Fruit fly (Drosophila melanogaster): ENCODE data around the gene CG3225.

The CG3225 gene

dm6 chr2L:4847191-4847853 lies 29.3 kb upstream of the CG3225 start, which contains the start of the genes mxt and CG11927 (continued):
- TF ChIP-seq Stat92E (GFP tag; optimal IDR thresholded peaks at IDR 0.05) (no peak), sens-2 (GFP tag; IDR thresholded peaks at IDR 0.05) (0 out of 2 replicates have a peak, but pooled peaks have one; percentile 7), Nf-YC (tag; optimal IDR thresholded peaks at IDR 0.05) (peak; percentile 26), CkIIα-i1 (GFP tag; IDR thresholded peaks at IDR 0.05) (no peak), CG2199 (GFP tag; IDR thresholded peaks at IDR 0.05) (no peak), CG32767 (GFP tag; IDR thresholded peaks at IDR 0.05) (no peak), Trl (optimal IDR thresholded peaks at IDR 0.05) (no peak), Trl (GFP tag; optimal IDR thresholded peaks at IDR 0.05) (no peak), CG4404 (GFP tag; IDR thresholded peaks at IDR 0.05) (0 out of 2 replicates have a peak, but pooled peaks have one; percentile 9), CG15696 (tag; optimal IDR thresholded peaks at IDR 0.05) (peak; percentile 23), CG1602 (GFP tag; optimal IDR thresholded peaks at IDR 0.05) (peak; percentile 43), Hmr (GFP tag; optimal IDR thresholded peaks at IDR 0.05) (no peak), CG14710 (tag; optimal IDR thresholded peaks at IDR 0.05) (peak; percentile 63), CG14441 (GFP tag; IDR thresholded peaks at IDR 0.05) (0 out of 2 replicates have a peak, but pooled peaks have one; percentile 40), kni (GFP tag; optimal IDR thresholded peaks at IDR 0.05) (no peak), Nf-YA (GFP tag; IDR thresholded peaks at IDR 0.05) (no peak), CG12769 (tag; optimal IDR thresholded peaks at IDR 0.05) (no peak), CG6854 (GFP tag; optimal IDR thresholded peaks at IDR 0.05) (no peak), kay (GFP tag; optimal IDR thresholded peaks at IDR 0.05) (peak; percentile 37), Meics (GFP tag; optimal IDR thresholded peaks at IDR 0.05) (peak; percentile 40), slbo (GFP tag; IDR thresholded peaks at IDR 0.05) (peak; percentile 86), Pdp1 (GFP tag; optimal IDR thresholded peaks at IDR 0.05) (peak in 1 of 2 experiments; percentile 30), Doc3 (GFP tag; IDR thresholded peaks at IDR 0.05; ENCODE audit: partially characterized antibody) (peak; percentile 90), Mes4 (GFP tag; optimal IDR thresholded peaks at IDR 0.05) (no peak), NC2α (GFP tag; optimal IDR thresholded peaks at IDR 0.05) (no peak), ac (GFP tag; optimal IDR thresholded peaks at IDR 0.05) (no peak), Tbp (GFP tag; optimal IDR thresholded peaks at IDR 0.05) (no peak), ind (GFP tag; optimal IDR thresholded peaks at IDR 0.05) (peak; percentile 62), Oli (tag; optimal IDR thresholded peaks at IDR 0.05) (no peak), Scr (GFP tag; IDR thresholded peaks at IDR 0.05; ENCODE audit: partially characterized antibody) (peak; percentile 92), CG4707 (GFP tag; optimal IDR thresholded peaks at IDR 0.05) (no peak), CG11456 (GFP tag; IDR thresholded peaks at IDR 0.05) (peak; percentile 75; the same call in 2 of the 3 replicates), CG14014 (GFP tag; IDR thresholded peaks at IDR 0.05) (0 out of 2 replicates have a peak, but pooled peaks have one; percentile 45), Lpt (GFP tag; optimal IDR thresholded peaks at IDR 0.05) (no peak), CG3281 (GFP tag; optimal IDR thresholded peaks at IDR 0.05) (no peak), MBD-R2 (GFP tag; IDR thresholded peaks at IDR 0.05) (peak; percentile 47), CG11560 (tag; IDR thresholded peaks at IDR 0.05) (no peak), CG31365 (tag; optimal IDR thresholded peaks at IDR 0.05) (no peak), wdn (GFP tag; IDR thresholded peaks at IDR 0.05) (0 out of 2 replicates have a peak, but pooled peaks have one; percentile 32), NK7.1 (GFP tag; optimal IDR thresholded peaks at IDR 0.05) (no peak), Vsx1 (GFP tag; optimal IDR thresholded peaks at IDR 0.05) (no peak), CG17186 (GFP tag; optimal IDR thresholded peaks at IDR 0.05) (peak; percentile 72), esg (GFP tag; conservative IDR thresholded peaks at IDR 0.05) (peak; percentile 30; the same call in 1 of the 2 replicates), unpg (GFP tag; optimal IDR thresholded peaks at IDR 0.05) (no peak), CG12744 (GFP tag; optimal IDR thresholded peaks at IDR 0.05) (no peak), ewg (GFP tag; optimal IDR thresholded peaks at IDR 0.05) (no peak), sisA (GFP tag; IDR thresholded peaks at IDR 0.05) (peak; percentile 51), CG12071 (GFP tag; optimal IDR thresholded peaks at IDR 0.05) (no peak), CG10959 (GFP tag; IDR thresholded peaks at IDR 0.05) (no peak), Ada2b (GFP tag; IDR thresholded peaks at IDR 0.05) (no peak)

All from whole organism, embryonic.